Fruit fly (Drosophila melanogaster): Measurements from ENCODE around the gene CG17141.

Gene CG17141

DNA sequence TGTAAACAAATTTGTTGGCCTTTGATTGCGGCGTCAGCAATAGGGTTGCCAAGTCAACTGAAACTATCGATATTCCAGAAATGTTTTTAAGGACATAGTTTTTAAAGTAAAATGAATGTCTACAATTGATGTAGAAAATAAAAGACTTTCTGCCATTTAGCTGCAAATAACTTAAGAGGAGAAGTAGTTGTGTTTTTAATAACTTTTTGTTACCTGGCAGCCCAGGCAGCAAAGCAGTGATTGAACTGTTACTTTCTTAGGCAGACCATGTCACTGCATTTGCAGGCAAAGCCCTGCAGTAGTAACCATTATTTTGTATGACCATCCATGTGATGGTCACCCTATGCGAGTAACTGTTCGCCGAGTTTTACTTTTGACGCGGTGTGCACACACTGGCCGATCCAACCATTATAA lies 3.1 kb upstream of the CG17141 start, which contains the start of the genes rumi, CG7029 and Usp12-46:
Gene rumi (minus strand): TSS at position 64 of the 414 bp plus-strand sequence.
Gene CG7029 (plus strand): TSS at position 368 of the 414 bp plus-strand sequence.
Gene Usp12-46 (plus strand): TSS at position 368 of the 414 bp plus-strand sequence.
- peak; percentile 59 for TF ChIP-seq schlank (tag; optimal IDR thresholded peaks at IDR 0.05)
- peak; percentile 83 for TF ChIP-seq CG8290 (GFP tag; optimal IDR thresholded peaks at IDR 0.05)
- peak in 1 of 2 experiments; percentile 86 for TF ChIP-seq CG8290 (tag; optimal IDR thresholded peaks at IDR 0.05)
- TF ChIP-seq dati (GFP tag; IDR thresholded peaks at IDR 0.05) = 0 out of 2 replicates have a peak, but pooled peaks have one; percentile 39
- TF ChIP-seq ttk (GFP tag; IDR thresholded peaks at IDR 0.05) = peak; percentile 76
- peak; percentile 80 for TF ChIP-seq pb (GFP tag; optimal IDR thresholded peaks at IDR 0.05)
- no peak for TF ChIP-seq sima (GFP tag; optimal IDR thresholded peaks at IDR 0.05)
- 0 out of 3 replicates have a peak, but pooled peaks have one; percentile 53 for TF ChIP-seq C15 (GFP tag; IDR thresholded peaks at IDR 0.05)
- TF ChIP-seq bsh (GFP tag; optimal IDR thresholded peaks at IDR 0.05) = peak in 1 of 2 experiments; percentile 88
- TF ChIP-seq Ada2b (GFP tag; IDR thresholded peaks at IDR 0.05) = peak; percentile 81
- TF ChIP-seq CG3163 (GFP tag; optimal IDR thresholded peaks at IDR 0.05) = peak; percentile 81
- TF ChIP-seq CG8388 (GFP tag; optimal IDR thresholded peaks at IDR 0.05) = peak; percentile 86
- TF ChIP-seq stwl (tag; optimal IDR thresholded peaks at IDR 0.05) = peak; percentile 88
- TF ChIP-seq CG8359 (GFP tag; optimal IDR thresholded peaks at IDR 0.05; ENCODE audit: borderline replicate concordance) = peak; percentile 32
- peak; percentile 67 for TF ChIP-seq CG4707 (GFP tag; optimal IDR thresholded peaks at IDR 0.05)
- TF ChIP-seq CG9727 (GFP tag; optimal IDR thresholded peaks at IDR 0.05) = peak; percentile 86
- TF ChIP-seq ap (GFP tag; IDR thresholded peaks at IDR 0.05) = peak; percentile 67
- TF ChIP-seq CG2116 (GFP tag; optimal IDR thresholded peaks at IDR 0.05) = peak; percentile 76
- TF ChIP-seq cad (GFP tag; optimal IDR thresholded peaks at IDR 0.05) = no peak
- TF ChIP-seq CG6254 (GFP tag; optimal IDR thresholded peaks at IDR 0.05) = peak; percentile 72
- peak; percentile 43 for TF ChIP-seq CG6683 (GFP tag; optimal IDR thresholded peaks at IDR 0.05)
- peak; percentile 70 for TF ChIP-seq YL-1 (GFP tag; optimal IDR thresholded peaks at IDR 0.05)
- no peak for TF ChIP-seq Doc2 (GFP tag; IDR thresholded peaks at IDR 0.05)
- peak; percentile 71 for TF ChIP-seq CG17385 (GFP tag; optimal IDR thresholded peaks at IDR 0.05)
- no peak for TF ChIP-seq hth (optimal IDR thresholded peaks at IDR 0.05)
- peak in 1 of 2 experiments; percentile 66 for TF ChIP-seq insv (GFP tag; optimal IDR thresholded peaks at IDR 0.05)
- peak; percentile 84 for TF ChIP-seq CG9876 (GFP tag; optimal IDR thresholded peaks at IDR 0.05)
- peak; percentile 89 for TF ChIP-seq CG13775 (GFP tag; optimal IDR thresholded peaks at IDR 0.05)
- peak; percentile 84 for TF ChIP-seq CG17359 (tag; optimal IDR thresholded peaks at IDR 0.05)
- peak; percentile 90 for TF ChIP-seq pzg (GFP tag; optimal IDR thresholded peaks at IDR 0.05)
- no peak for TF ChIP-seq lov (optimal IDR thresholded peaks at IDR 0.05)
- TF ChIP-seq lov (GFP tag; IDR thresholded peaks at IDR 0.05) = peak; percentile 84; the same call in 2 of the 3 replicates
- TF ChIP-seq zen (tag; optimal IDR thresholded peaks at IDR 0.05) = peak; percentile 89
- peak; percentile 92 for TF ChIP-seq CG7786 (GFP tag; optimal IDR thresholded peaks at IDR 0.05)
- TF ChIP-seq Optix (GFP tag; IDR thresholded peaks at IDR 0.05) = peak; percentile 81
- TF ChIP-seq fd102C (GFP tag; optimal IDR thresholded peaks at IDR 0.05) = peak; percentile 76
- peak; percentile 71 for TF ChIP-seq wdn (GFP tag; IDR thresholded peaks at IDR 0.05)
- TF ChIP-seq dimm (GFP tag; IDR thresholded peaks at IDR 0.05) = no peak
- peak; percentile 82 for TF ChIP-seq B-H2 (GFP tag; optimal IDR thresholded peaks at IDR 0.05)
- peak; percentile 58 for TF ChIP-seq nom (GFP tag; optimal IDR thresholded peaks at IDR 0.05)
- peak; percentile 52 for TF ChIP-seq CG31388 (GFP tag; optimal IDR thresholded peaks at IDR 0.05)
- TF ChIP-seq Dad (GFP tag; optimal IDR thresholded peaks at IDR 0.05) = peak; percentile 82
- peak; percentile 77 for TF ChIP-seq E2f1 (GFP tag; IDR thresholded peaks at IDR 0.05)
- peak; percentile 21 for TF ChIP-seq Sry-β (GFP tag; optimal IDR thresholded peaks at IDR 0.05)
- TF ChIP-seq hkb (optimal IDR thresholded peaks at IDR 0.05) = no peak
- peak; percentile 79 for TF ChIP-seq hkb (GFP tag; IDR thresholded peaks at IDR 0.05)
- TF ChIP-seq CG6689 (GFP tag; IDR thresholded peaks at IDR 0.05) = peak; percentile 88
- TF ChIP-seq CG17328 (GFP tag; IDR thresholded peaks at IDR 0.05) = peak; percentile 90
- peak; percentile 76 for TF ChIP-seq CG4328 (GFP tag; optimal IDR thresholded peaks at IDR 0.05)
- peak; percentile 33 for TF ChIP-seq HLHmδ (GFP tag; optimal IDR thresholded peaks at IDR 0.05)
- peak; percentile 100 for TF ChIP-seq CG14710 (tag; optimal IDR thresholded peaks at IDR 0.05)
- peak; percentile 83 for TF ChIP-seq CG32772 (GFP tag; IDR thresholded peaks at IDR 0.05)
